Fruit fly (Drosophila melanogaster) whole organism, embryonic: Measurements from ENCODE around the gene CG43085.

Source experiments
- Adf1 ChIP-seq: fragments of 200-800 bp; sonication (Bioruptor generic); IDR thresholded peaks from 2 replicates; pipeline ENCODE4 v1.3.6; 2022; ENCODE audit warnings: missing biosample characterization, missing genetic modification characterization
- Atf6 ChIP-seq: fragments of 200-800 bp; sonication (Bioruptor generic); IDR thresholded peaks from 2 replicates; pipeline ENCODE4 v1.3.6; 2022; ENCODE audit warnings: missing biosample characterization, missing genetic modification characterization
- B-H2 ChIP-seq: fragments of 200-800 bp; sonication (Bioruptor generic); optimal IDR thresholded peaks from 2 replicates; lab custom pipeline; 2018; ENCODE audit warnings: missing biosample characterization, mild to moderate bottlenecking, missing genetic modification characterization
- CG11085 ChIP-seq: fragments of 200-800 bp; sonication (Bioruptor generic); IDR thresholded peaks from 2 replicates; pipeline ENCODE4 v1.3.6; 2022; ENCODE audit warnings: missing biosample characterization, missing genetic modification characterization
- CG11398 ChIP-seq: fragments of 200-800 bp; sonication (Bioruptor generic); optimal IDR thresholded peaks from 2 replicates; lab custom pipeline; 2016; ENCODE audit warnings: missing biosample characterization, missing genetic modification characterization
- CG13424 ChIP-seq: fragments of 200-800 bp; sonication (Bioruptor generic); optimal IDR thresholded peaks from 2 replicates; lab custom pipeline; 2019; ENCODE audit warnings: missing biosample characterization, mild to moderate bottlenecking, missing genetic modification characterization, moderate library complexity
- CG14441 ChIP-seq: fragments of 200-800 bp; sonication (Bioruptor generic); IDR thresholded peaks from 2 replicates; pipeline ENCODE4 v1.3.6; 2022; ENCODE audit warnings: missing biosample characterization, missing genetic modification characterization
- CG15073 ChIP-seq: fragments of 200-800 bp; sonication (Bioruptor generic); optimal IDR thresholded peaks from 2 replicates; lab custom pipeline; 2016; ENCODE audit warnings: missing biosample characterization, missing genetic modification characterization
- CG30403 ChIP-seq: fragments of 200-800 bp; sonication (Bioruptor generic); optimal IDR thresholded peaks from 3 replicates; lab custom pipeline; 2016; ENCODE audit warnings: missing biosample characterization, missing genetic modification characterization
- CG34422 ChIP-seq: fragments of 200-800 bp; sonication (Bioruptor generic); IDR thresholded peaks from 3 replicates; pipeline ENCODE4 v1.3.6; 2022; ENCODE audit warnings: missing biosample characterization, missing genetic modification characterization
- CG3847 ChIP-seq: fragments of 200-800 bp; sonication (Bioruptor generic); IDR thresholded peaks from 2 replicates; pipeline ENCODE4 v1.3.6; 2022; ENCODE audit warnings: missing biosample characterization, missing genetic modification characterization
- CG4282 ChIP-seq: fragments of 200-800 bp; sonication (Bioruptor generic); optimal IDR thresholded peaks from 2 replicates; lab custom pipeline; 2016; ENCODE audit warnings: missing biosample characterization, missing genetic modification characterization
- CG4424 ChIP-seq: fragments of 200-800 bp; sonication (Bioruptor generic); optimal IDR thresholded peaks from 3 replicates; lab custom pipeline; 2016; ENCODE audit warnings: missing biosample characterization, missing genetic modification characterization
- CG4707 ChIP-seq: fragments of 200-800 bp; sonication (Bioruptor generic); optimal IDR thresholded peaks from 2 replicates; lab custom pipeline; 2018; ENCODE audit warnings: missing biosample characterization, mild to moderate bottlenecking, missing genetic modification characterization, moderate library complexity
- CG5245 ChIP-seq: fragments of 200-800 bp; sonication (Bioruptor generic); optimal IDR thresholded peaks from 3 replicates; lab custom pipeline; 2016; ENCODE audit warnings: missing biosample characterization, missing genetic modification characterization
- CG6254 ChIP-seq: fragments of 200-800 bp; sonication (Bioruptor generic); optimal IDR thresholded peaks from 3 replicates; lab custom pipeline; 2017; ENCODE audit warnings: mild to moderate bottlenecking, missing biosample characterization, missing genetic modification reagents, missing genetic modification characterization
- CG6272 ChIP-seq: fragments of 200-800 bp; sonication (Bioruptor generic); IDR thresholded peaks from 2 replicates; pipeline ENCODE4 v1.3.6; 2022; ENCODE audit warnings: missing biosample characterization, missing genetic modification characterization
- CG7372 ChIP-seq: fragments of 200-800 bp; sonication (Bioruptor generic); IDR thresholded peaks from 2 replicates; pipeline ENCODE4 v1.3.6; 2022; ENCODE audit warnings: missing biosample characterization, missing genetic modification characterization
- CG7786 ChIP-seq: fragments of 200-800 bp; sonication (Bioruptor generic); optimal IDR thresholded peaks from 2 replicates; lab custom pipeline; 2016; ENCODE audit warnings: missing biosample characterization, missing genetic modification characterization
- CG9215 ChIP-seq: fragments of 200-800 bp; sonication (Bioruptor generic); IDR thresholded peaks from 2 replicates; pipeline ENCODE4 v1.3.6; 2022; ENCODE audit warnings: missing biosample characterization, missing genetic modification characterization
- Ets97D ChIP-seq: fragments of 200-800 bp; sonication (Bioruptor generic); optimal IDR thresholded peaks from 3 replicates; lab custom pipeline; 2016; ENCODE audit warnings: missing biosample characterization, missing genetic modification characterization
- HLH54F ChIP-seq: fragments of 200-800 bp; sonication (Bioruptor generic); optimal IDR thresholded peaks from 3 replicates; lab custom pipeline; 2016; ENCODE audit warnings: missing biosample characterization, missing genetic modification characterization
- Lim3 ChIP-seq: fragments of 200-800 bp; sonication (Bioruptor generic); IDR thresholded peaks from 2 replicates; pipeline ENCODE4 v1.3.6; 2022; ENCODE audit warnings: missing biosample characterization, missing genetic modification characterization
- Myb ChIP-seq: fragments of 200-800 bp; sonication (Bioruptor generic); optimal IDR thresholded peaks from 2 replicates; lab custom pipeline; 2016; ENCODE audit warnings: missing biosample characterization, missing genetic modification characterization
- Oaz ChIP-seq: fragments of 200-800 bp; sonication (Bioruptor generic); IDR thresholded peaks from 2 replicates; pipeline ENCODE4 v1.3.6; 2022; ENCODE audit warnings: missing biosample characterization, missing genetic modification characterization
- Ptx1 ChIP-seq: fragments of 200-800 bp; sonication (Bioruptor generic); IDR thresholded peaks from 2 replicates; pipeline ENCODE4 v1.3.6; 2022; ENCODE audit warnings: missing biosample characterization, missing genetic modification characterization
- Scr ChIP-seq: fragments of 200-800 bp; sonication (Bioruptor generic); IDR thresholded peaks from 2 replicates; pipeline ENCODE4 v1.3.6; 2022; ENCODE audit warnings: missing biosample characterization, missing genetic modification characterization; ENCODE audit not compliant: partially characterized antibody
- Six4 ChIP-seq: fragments of 200-800 bp; sonication (Bioruptor generic); optimal IDR thresholded peaks from 2 replicates; lab custom pipeline; 2016; ENCODE audit warnings: missing biosample characterization, missing genetic modification characterization
- TFAM ChIP-seq: fragments of 200-800 bp; sonication (Bioruptor generic); optimal IDR thresholded peaks from 2 replicates; lab custom pipeline; 2017; ENCODE audit warnings: missing biosample characterization, missing genetic modification characterization, inconsistent platforms
- YL-1 ChIP-seq: fragments of 200-800 bp; sonication (Bioruptor generic); optimal IDR thresholded peaks from 3 replicates; lab custom pipeline; 2017; ENCODE audit warnings: missing biosample characterization, mild to moderate bottlenecking, missing genetic modification characterization
- bbx ChIP-seq: fragments of 200-800 bp; sonication (Bioruptor generic); IDR thresholded peaks from 2 replicates; pipeline ENCODE4 v1.3.6; 2022; ENCODE audit warnings: missing biosample characterization, missing genetic modification characterization; ENCODE audit not compliant: partially characterized antibody
- chn ChIP-seq: fragments of 200-800 bp; sonication (Bioruptor generic); optimal IDR thresholded peaks from 2 replicates; lab custom pipeline; 2016; ENCODE audit warnings: missing biosample characterization, missing genetic modification characterization
- crol ChIP-seq: fragments of 200-800 bp; sonication (Bioruptor generic); IDR thresholded peaks from 2 replicates; pipeline ENCODE4 v1.3.6; 2022; ENCODE audit warnings: missing biosample characterization, missing genetic modification characterization
- dimm ChIP-seq: fragments of 200-800 bp; sonication (Bioruptor generic); IDR thresholded peaks from 2 replicates; pipeline ENCODE4 v1.3.6; 2022; ENCODE audit warnings: missing biosample characterization, missing genetic modification characterization
- ewg ChIP-seq: fragments of 200-800 bp; sonication (Bioruptor generic); optimal IDR thresholded peaks from 3 replicates; lab custom pipeline; 2017; ENCODE audit warnings: mild to moderate bottlenecking, missing biosample characterization, missing genetic modification reagents, missing genetic modification characterization
- fru ChIP-seq: fragments of >200 bp; optimal IDR thresholded peaks from 2 replicates; lab custom pipeline; 2017
- gem ChIP-seq: fragments of 200-800 bp; sonication (Bioruptor generic); optimal IDR thresholded peaks from 2 replicates; lab custom pipeline; 2019; ENCODE audit warnings: missing biosample characterization, mild to moderate bottlenecking, missing genetic modification characterization, moderate library complexity
- gfzf ChIP-seq: fragments of 200-800 bp; sonication (Bioruptor generic); optimal IDR thresholded peaks from 2 replicates; lab custom pipeline; 2016; ENCODE audit warnings: missing biosample characterization, mild to moderate bottlenecking, missing genetic modification characterization, moderate library complexity
- gro ChIP-seq: fragments of 200-800 bp; sonication (Bioruptor generic); optimal IDR thresholded peaks from 2 replicates; lab custom pipeline; 2016; ENCODE audit warnings: missing biosample characterization, missing genetic modification characterization
- h ChIP-seq: fragments of >200 bp; optimal IDR thresholded peaks from 2 replicates; lab custom pipeline; 2017
- jing ChIP-seq: fragments of 200-800 bp; sonication (Bioruptor generic); optimal IDR thresholded peaks from 2 replicates; lab custom pipeline; 2018; ENCODE audit warnings: missing biosample characterization, mild to moderate bottlenecking, missing genetic modification characterization
- knrl ChIP-seq: fragments of 200-800 bp; sonication (Bioruptor generic); IDR thresholded peaks from 3 replicates; pipeline ENCODE4 v1.3.6; 2022; ENCODE audit warnings: missing biosample characterization, missing genetic modification characterization; ENCODE audit not compliant: partially characterized antibody
- onecut ChIP-seq: fragments of 200-800 bp; sonication (Bioruptor generic); IDR thresholded peaks from 2 replicates; pipeline ENCODE4 v1.3.6; 2022; ENCODE audit warnings: missing biosample characterization, missing genetic modification characterization
- pita ChIP-seq: fragments of 200-800 bp; sonication (Bioruptor generic); optimal IDR thresholded peaks from 2 replicates; lab custom pipeline; 2017; ENCODE audit warnings: missing biosample characterization, mild to moderate bottlenecking, missing genetic modification characterization
- pzg ChIP-seq: fragments of 200-800 bp; sonication (Bioruptor generic); optimal IDR thresholded peaks from 3 replicates; lab custom pipeline; 2018; ENCODE audit warnings: missing biosample characterization, mild to moderate bottlenecking, missing genetic modification characterization, moderate library complexity
- rib ChIP-seq: fragments of 200-800 bp; sonication (Bioruptor generic); IDR thresholded peaks from 2 replicates; pipeline ENCODE4 v1.3.6; 2022; ENCODE audit warnings: missing biosample characterization, missing genetic modification characterization
- sens ChIP-seq: fragments of 200-800 bp; sonication (Bioruptor generic); peaks from one replicate; lab custom pipeline; 2016; ENCODE audit warnings: missing biosample characterization, missing genetic modification characterization
- slbo ChIP-seq: fragments of 200-800 bp; sonication (Bioruptor generic); IDR thresholded peaks from 2 replicates; pipeline ENCODE4 v1.3.6; 2022; ENCODE audit warnings: missing biosample characterization, missing genetic modification characterization
- ssp ChIP-seq: fragments of 200-800 bp; sonication (Bioruptor generic); IDR thresholded peaks from 2 replicates; pipeline ENCODE4 v1.3.6; 2022; ENCODE audit warnings: missing biosample characterization, missing genetic modification characterization
- tgo ChIP-seq: fragments of 200-800 bp; sonication (Bioruptor generic); IDR thresholded peaks from 3 replicates; pipeline ENCODE4 v1.3.6; 2022; ENCODE audit warnings: missing biosample characterization, missing genetic modification characterization
- unpg ChIP-seq: fragments of 200-800 bp; sonication (Bioruptor generic); optimal IDR thresholded peaks from 3 replicates; lab custom pipeline; 2018; ENCODE audit warnings: missing biosample characterization, mild to moderate bottlenecking, missing genetic modification characterization, moderate library complexity
- vvl ChIP-seq: fragments of 200-800 bp; sonication (Bioruptor generic); IDR thresholded peaks from 2 replicates; pipeline ENCODE4 v1.3.6; 2022; ENCODE audit warnings: missing biosample characterization, missing genetic modification characterization
- wdn ChIP-seq: fragments of 200-800 bp; sonication (Bioruptor generic); IDR thresholded peaks from 2 replicates; pipeline ENCODE4 v1.3.6; 2022; ENCODE audit warnings: missing biosample characterization, missing genetic modification characterization
- yki ChIP-seq: fragments of >200 bp; optimal IDR thresholded peaks from 3 replicates; lab custom pipeline; 2018
- zfh1 ChIP-seq: fragments of 200-800 bp; sonication (Bioruptor generic); IDR thresholded peaks from 3 replicates; pipeline ENCODE4 v1.3.6; 2022; ENCODE audit warnings: missing biosample characterization, missing genetic modification characterization

The CG43085 gene

DNA sequence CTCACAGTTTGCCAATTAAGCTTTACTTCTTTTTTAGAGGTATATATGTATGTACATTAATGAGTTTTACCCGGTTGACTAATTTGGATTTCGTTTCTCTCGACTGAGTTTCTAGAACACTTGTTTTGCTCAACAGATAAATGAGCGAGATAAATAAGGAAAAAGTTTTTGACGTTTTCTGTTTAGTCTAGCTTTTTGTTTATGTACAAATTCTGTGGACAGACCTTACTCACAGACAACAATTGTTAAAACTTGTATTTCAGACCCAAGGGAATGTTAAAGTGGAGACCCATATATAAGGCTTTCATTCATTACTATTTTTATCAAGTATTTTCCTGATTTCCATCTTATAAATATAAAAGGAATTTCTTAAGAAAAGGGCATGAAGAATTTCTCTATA is 21.5 kb downstream of the CG43085 start (continued):
- TF ChIP-seq Ptx1 = no peak
- TF ChIP-seq yki (lab: Kevin White, UChicago) = no peak
- no peak for TF ChIP-seq tgo (GFP tag; lab: Robert Waterston, UW)
- no peak for TF ChIP-seq gro (GFP tag; lab: Kevin White, UChicago)
- peak; percentile 10 for TF ChIP-seq sens
- TF ChIP-seq CG14441 = no peak
- no peak for TF ChIP-seq YL-1 (GFP tag; lab: Kevin White, UChicago)
- no peak for TF ChIP-seq chn (GFP tag; lab: Kevin White, UChicago)
- no peak for TF ChIP-seq Atf6 (GFP tag; lab: Robert Waterston, UW)
- no peak for TF ChIP-seq pzg (GFP tag; lab: Kevin White, UChicago)
- TF ChIP-seq CG4424 (GFP tag; lab: Kevin White, UChicago) = no peak
- TF ChIP-seq unpg (GFP tag; lab: Kevin White, UChicago) = peak; percentile 12
- TF ChIP-seq gfzf = no peak
- TF ChIP-seq CG15073 (GFP tag; lab: Kevin White, UChicago) = no peak
- no peak for TF ChIP-seq Six4 (GFP tag; lab: Kevin White, UChicago)
- no peak for TF ChIP-seq wdn (GFP tag; lab: Robert Waterston, UW)
- no peak for TF ChIP-seq CG6254 (GFP tag; lab: Kevin White, UChicago)
- TF ChIP-seq CG11398 = no peak
- no peak for TF ChIP-seq bbx (GFP tag; lab: Robert Waterston, UW)
- no peak for TF ChIP-seq zfh1
- no peak for TF ChIP-seq CG30403 (GFP tag; lab: Kevin White, UChicago)
- TF ChIP-seq gem = peak; percentile 9
- no peak for TF ChIP-seq dimm (GFP tag; lab: Robert Waterston, UW)
- TF ChIP-seq onecut (GFP tag; lab: Robert Waterston, UW) = no peak
- TF ChIP-seq knrl (GFP tag; lab: Robert Waterston, UW) = no peak
- TF ChIP-seq crol = no peak
- TF ChIP-seq jing (GFP tag; lab: Kevin White, UChicago) = no peak
- TF ChIP-seq fru = no peak
- TF ChIP-seq h (lab: Kevin White, UChicago) = no peak
- TF ChIP-seq CG7786 = no peak
- no peak for TF ChIP-seq CG6272 (GFP tag; lab: Robert Waterston, UW)
- no peak for TF ChIP-seq HLH54F
- TF ChIP-seq TFAM (GFP tag; lab: Kevin White, UChicago) = no peak
- no peak for TF ChIP-seq Lim3
- TF ChIP-seq B-H2 = no peak
- no peak for TF ChIP-seq CG11085 (GFP tag; lab: Robert Waterston, UW)
- TF ChIP-seq vvl (GFP tag; lab: Robert Waterston, UW) = no peak
- no peak for TF ChIP-seq ssp (GFP tag; lab: Robert Waterston, UW)
- TF ChIP-seq CG13424 = no peak
- no peak for TF ChIP-seq CG4282 (GFP tag; lab: Kevin White, UChicago)
- no peak for TF ChIP-seq Ets97D (GFP tag; lab: Kevin White, UChicago)
- no peak for TF ChIP-seq Scr (GFP tag; lab: Robert Waterston, UW)
- TF ChIP-seq CG7372 (GFP tag; lab: Robert Waterston, UW) = no peak
- TF ChIP-seq pita = no peak
- TF ChIP-seq Oaz (GFP tag; lab: Robert Waterston, UW) = no peak
- TF ChIP-seq Myb (GFP tag; lab: Kevin White, UChicago) = no peak
- TF ChIP-seq CG3847 (GFP tag; lab: Robert Waterston, UW) = no peak
- no peak for TF ChIP-seq ewg (GFP tag; lab: Kevin White, UChicago)
- no peak for TF ChIP-seq CG34422 (GFP tag; lab: Robert Waterston, UW)
- TF ChIP-seq CG9215 = no peak
- TF ChIP-seq Adf1 (GFP tag; lab: Robert Waterston, UW) = no peak
- no peak for TF ChIP-seq CG5245 (GFP tag; lab: Kevin White, UChicago)
- no peak for TF ChIP-seq slbo
- TF ChIP-seq rib (GFP tag; lab: Robert Waterston, UW) = no peak
- TF ChIP-seq CG4707 (GFP tag; lab: Kevin White, UChicago) = peak; percentile 0
